Worm (Caenorhabditis elegans) whole organism, late embryonic: ENCODE measurements around the gene T06D4.6.

Source experiments
- Y22D7AL.16 ChIP-seq: sonication (generic microtip); optimal IDR thresholded peaks from 2 replicates; lab custom pipeline; 2016; ENCODE audit warnings: missing genetic modification characterization, missing compliant biosample characterization
- ceh-18 ChIP-seq: sonication (generic microtip); optimal IDR thresholded peaks from 2 replicates; lab custom pipeline; 2016; ENCODE audit warnings: missing genetic modification characterization, missing compliant biosample characterization
- fkh-10 ChIP-seq: fragments of 150-350 bp; optimal IDR thresholded peaks from 2 replicates; lab custom pipeline; 2014; ENCODE audit warnings: missing biosample characterization, missing genetic modification reagents, missing genetic modification characterization
- hlh-6 ChIP-seq: sonication (generic microtip); optimal IDR thresholded peaks from 2 replicates; lab custom pipeline; 2016; ENCODE audit warnings: missing genotype, missing genetic modification characterization, missing compliant biosample characterization
- ttx-3 ChIP-seq: sonication (generic microtip); optimal IDR thresholded peaks from 2 replicates; lab custom pipeline; 2016; ENCODE audit warnings: missing genetic modification reagents, missing genetic modification characterization, missing compliant biosample characterization
- unc-86 ChIP-seq: sonication (generic microtip); optimal IDR thresholded peaks from 2 replicates; lab custom pipeline; 2016; ENCODE audit warnings: missing genetic modification characterization, missing compliant biosample characterization

DNA sequence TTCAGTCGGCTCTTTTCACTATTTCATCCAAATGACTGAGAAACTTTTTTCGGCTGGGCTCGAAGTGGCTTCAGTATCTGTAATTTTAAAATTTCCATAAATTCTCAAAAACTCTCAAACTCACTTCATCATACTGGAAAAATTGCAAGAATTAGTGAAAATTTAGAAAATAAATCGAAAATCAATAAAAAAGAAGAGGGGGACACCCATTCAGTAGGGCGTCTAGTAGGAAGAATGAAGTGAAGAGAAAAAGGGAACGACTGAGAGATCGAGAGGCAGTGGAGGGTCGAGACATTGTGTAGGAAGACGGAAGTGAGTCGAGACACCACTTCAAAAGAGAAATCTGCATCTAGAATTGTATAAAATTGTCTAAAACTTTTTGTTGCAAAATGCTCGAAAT, 13.5 kb downstream of the T06D4.6 start:
- TF ChIP-seq ceh-18: no peak
- no peak for TF ChIP-seq fkh-10 (GFP tag; lab: Kevin White, UChicago)
- TF ChIP-seq ttx-3: no peak
- TF ChIP-seq hlh-6 (tag; lab: Kevin White, UChicago): no peak
- TF ChIP-seq Y22D7AL.16: no peak
- TF ChIP-seq unc-86 (tag; lab: Kevin White, UChicago): no peak
